Worm (Caenorhabditis elegans) whole organism, L4 larva: ENCODE measurements around the gene gst-32.

Experiments
- D1046.2 ChIP-seq: fragments of 200-800 bp; sonication (Bioruptor generic); IDR thresholded peaks from 2 replicates; pipeline ENCODE4 v1.3.6; 2022; ENCODE audit warnings: missing genetic modification characterization, missing compliant biosample characterization
- F10B5.3 ChIP-seq: sonication (generic microtip); optimal IDR thresholded peaks from 2 replicates; lab custom pipeline; 2016; ENCODE audit warnings: mild to moderate bottlenecking, missing genetic modification characterization, missing compliant biosample characterization
- F26F4.8 ChIP-seq: fragments of 200-800 bp; sonication (Bioruptor generic); conservative IDR thresholded peaks from 2 replicates; pipeline ENCODE4 v1.3.6; 2022; ENCODE audit warnings: missing genetic modification characterization, missing compliant biosample characterization
- F37D6.2 ChIP-seq: sonication (generic microtip); optimal IDR thresholded peaks from 2 replicates; lab custom pipeline; 2016; ENCODE audit warnings: mild to moderate bottlenecking, missing genetic modification characterization, missing compliant biosample characterization
- T20F7.1 ChIP-seq: fragments of 200-800 bp; sonication (Bioruptor generic); optimal IDR thresholded peaks from 2 replicates; lab custom pipeline; 2018; ENCODE audit warnings: mild to moderate bottlenecking, missing genetic modification characterization, missing compliant biosample characterization
- T26A8.4 ChIP-seq: fragments of 200-800 bp; sonication (Bioruptor generic); IDR thresholded peaks from 2 replicates; pipeline ENCODE4 v1.3.6; 2022; ENCODE audit warnings: missing genetic modification characterization, missing compliant biosample characterization
- Y105C5A.15 ChIP-seq: fragments of 200-800 bp; sonication (Bioruptor generic); IDR thresholded peaks from 2 replicates; pipeline ENCODE4 v1.3.6; 2022; ENCODE audit warnings: missing genetic modification characterization, missing compliant biosample characterization
- Y48G9A.11 ChIP-seq: fragments of 200-800 bp; sonication (Bioruptor generic); IDR thresholded peaks from 2 replicates; pipeline ENCODE4 v1.3.6; 2022; ENCODE audit warnings: missing genetic modification reagents, missing genetic modification characterization, missing compliant biosample characterization
- ZK337.2 ChIP-seq: fragments of 200-800 bp; sonication (Bioruptor generic); IDR thresholded peaks from 2 replicates; pipeline ENCODE4 v1.3.6; 2022; ENCODE audit warnings: missing genetic modification reagents, missing genetic modification characterization, missing compliant biosample characterization
- arid-1 ChIP-seq: fragments of 200-800 bp; sonication (Bioruptor generic); conservative IDR thresholded peaks from 2 replicates; pipeline ENCODE4 v1.3.6; 2022; ENCODE audit warnings: missing genetic modification reagents, missing genetic modification characterization, missing compliant biosample characterization
- ceh-28 ChIP-seq: fragments of 150-350 bp; optimal IDR thresholded peaks from 2 replicates; lab custom pipeline; 2014; ENCODE audit warnings: missing biosample characterization, missing genetic modification reagents, missing genetic modification characterization
- cey-2 ChIP-seq: sonication (generic microtip); optimal IDR thresholded peaks from 3 replicates; lab custom pipeline; 2017; ENCODE audit warnings: missing genetic modification characterization, mild to moderate bottlenecking, missing compliant biosample characterization, antibody characterized with exemption, borderline replicate concordance; ENCODE audit not compliant: insufficient read depth
- daf-16 ChIP-seq, 3 experiments: sonication (generic microtip); optimal IDR thresholded peaks; 2 replicates each; lab custom pipeline; 2016 to 2017; ENCODE audit warnings: missing genetic modification characterization in 3 of 3, missing genetic modification reagents in 3 of 3, mild to moderate bottlenecking in 2 of 3, missing compliant biosample characterization in 2 of 3, missing biosample characterization in 1 of 3, moderate library complexity in 1 of 3
- daf-19 ChIP-seq: fragments of 200-800 bp; sonication (Bioruptor generic); conservative IDR thresholded peaks from 2 replicates; pipeline ENCODE4 v1.3.6; 2022; ENCODE audit warnings: missing genetic modification characterization, missing compliant biosample characterization
- dpl-1 ChIP-seq: fragments of 150-350 bp; optimal IDR thresholded peaks from 2 replicates; lab custom pipeline; 2014; ENCODE audit warnings: missing biosample characterization, missing genetic modification reagents, missing genetic modification characterization
- duxl-1 ChIP-seq: sonication (generic microtip); optimal IDR thresholded peaks from 2 replicates; lab custom pipeline; 2016; ENCODE audit warnings: mild to moderate bottlenecking, missing genetic modification characterization, moderate library complexity, missing compliant biosample characterization; ENCODE audit not compliant: poor library complexity
- egl-43 ChIP-seq: fragments of 200-800 bp; sonication (Bioruptor generic); IDR thresholded peaks from 2 replicates; pipeline ENCODE4 v1.3.6; 2022; ENCODE audit warnings: missing genetic modification reagents, missing genetic modification characterization, missing compliant biosample characterization
- fkh-10 ChIP-seq: fragments of 150-350 bp; optimal IDR thresholded peaks from 2 replicates; lab custom pipeline; 2014; ENCODE audit warnings: missing biosample characterization, missing genetic modification reagents, missing genetic modification characterization
- fos-1 ChIP-seq: fragments of 150-350 bp; optimal IDR thresholded peaks from 2 replicates; lab custom pipeline; 2014; ENCODE audit warnings: missing biosample characterization, missing genetic modification characterization
- gei-8 ChIP-seq: fragments of 200-800 bp; sonication (Bioruptor generic); optimal IDR thresholded peaks from 2 replicates; lab custom pipeline; 2018; ENCODE audit warnings: mild to moderate bottlenecking, missing genetic modification characterization, missing compliant biosample characterization
- hif-1 ChIP-seq, 2 experiments: sonication (generic microtip); optimal IDR thresholded peaks; 2 replicates each; lab custom pipeline; 2016 to 2017; ENCODE audit warnings: missing compliant biosample characterization in 2 of 2, missing genetic modification characterization in 2 of 2, missing genetic modification reagents in 2 of 2, missing genotype in 2 of 2, mild to moderate bottlenecking in 1 of 2
- hlh-11 ChIP-seq: fragments of 200-800 bp; sonication (Bioruptor generic); optimal IDR thresholded peaks from 2 replicates; lab custom pipeline; 2018; ENCODE audit warnings: mild to moderate bottlenecking, missing genetic modification characterization, missing compliant biosample characterization
- hlh-30 ChIP-seq: sonication (generic microtip); optimal IDR thresholded peaks from 2 replicates; lab custom pipeline; 2017; ENCODE audit warnings: antibody characterized with exemption, mild to moderate bottlenecking, missing genetic modification characterization, missing compliant biosample characterization; ENCODE audit not compliant: insufficient read depth
- hmg-1.1 ChIP-seq: fragments of 200-800 bp; sonication (Bioruptor generic); IDR thresholded peaks from 2 replicates; pipeline ENCODE4 v1.3.6; 2022; ENCODE audit warnings: missing genetic modification reagents, missing genetic modification characterization, missing compliant biosample characterization
- jun-1 ChIP-seq: fragments of 150-350 bp; optimal IDR thresholded peaks from 2 replicates; lab custom pipeline; 2014; ENCODE audit warnings: missing biosample characterization, missing genetic modification reagents, missing genetic modification characterization
- lim-7 ChIP-seq: fragments of 200-800 bp; sonication (Bioruptor generic); IDR thresholded peaks from 2 replicates; pipeline ENCODE4 v1.3.6; 2022; ENCODE audit warnings: missing genetic modification characterization, missing compliant biosample characterization
- lin-29 ChIP-seq: fragments of 200-800 bp; sonication (Bioruptor generic); IDR thresholded peaks from 2 replicates; pipeline ENCODE4 v1.3.6; 2022; ENCODE audit warnings: missing genetic modification reagents, missing genetic modification characterization, missing compliant biosample characterization
- lin-38 ChIP-seq: fragments of 200-800 bp; sonication (Bioruptor generic); IDR thresholded peaks from 2 replicates; pipeline ENCODE4 v1.3.6; 2022; ENCODE audit warnings: missing genetic modification reagents, missing genetic modification characterization, missing compliant biosample characterization
- lin-39 ChIP-seq: fragments of 150-350 bp; optimal IDR thresholded peaks from 2 replicates; lab custom pipeline; 2014; ENCODE audit warnings: missing biosample characterization, missing genetic modification reagents, missing genetic modification characterization
- lsy-2 ChIP-seq, 2 experiments: fragments of 150-350 bp in 1 of 2; sonication (generic microtip) in 1 of 2; optimal IDR thresholded peaks; 2 replicates each; lab custom pipeline; 2014 to 2017; ENCODE audit warnings: missing biosample characterization in 2 of 2, missing genetic modification characterization in 2 of 2
- nhr-10 ChIP-seq: fragments of 150-350 bp; optimal IDR thresholded peaks from 2 replicates; lab custom pipeline; 2014; ENCODE audit warnings: missing biosample characterization, missing genetic modification characterization
- nhr-102 ChIP-seq: sonication (generic microtip); optimal IDR thresholded peaks from 2 replicates; lab custom pipeline; 2016; ENCODE audit warnings: mild to moderate bottlenecking, missing genetic modification characterization, moderate library complexity, missing compliant biosample characterization
- nhr-28 ChIP-seq: fragments of 150-350 bp; optimal IDR thresholded peaks from 2 replicates; lab custom pipeline; 2014; ENCODE audit warnings: missing biosample characterization, missing genetic modification characterization
- nhr-48 ChIP-seq: sonication (generic microtip); optimal IDR thresholded peaks from 2 replicates; lab custom pipeline; 2016; ENCODE audit warnings: mild to moderate bottlenecking, missing genetic modification characterization, missing compliant biosample characterization
- pqm-1 ChIP-seq: sonication (generic microtip); optimal IDR thresholded peaks from 2 replicates; lab custom pipeline; 2017; ENCODE audit warnings: missing biosample characterization, missing genetic modification characterization
- skn-1 ChIP-seq: fragments of 150-350 bp; optimal IDR thresholded peaks from 2 replicates; lab custom pipeline; 2014; ENCODE audit warnings: missing biosample characterization, missing genetic modification characterization
- tra-1 ChIP-seq: fragments of 200-800 bp; sonication (Bioruptor generic); IDR thresholded peaks from 2 replicates; pipeline ENCODE4 v1.3.6; 2022; ENCODE audit warnings: missing genetic modification reagents, missing genetic modification characterization, missing compliant biosample characterization
- unc-39 ChIP-seq: sonication (generic microtip); optimal IDR thresholded peaks from 2 replicates; lab custom pipeline; 2017; ENCODE audit warnings: missing biosample characterization, missing genetic modification characterization
- vab-7 ChIP-seq: fragments of 200-800 bp; sonication (Bioruptor generic); IDR thresholded peaks from 2 replicates; pipeline ENCODE4 v1.3.6; 2022; ENCODE audit warnings: missing genetic modification reagents, missing genetic modification characterization, missing compliant biosample characterization
- zip-11 ChIP-seq: fragments of 200-800 bp; sonication (Bioruptor generic); IDR thresholded peaks from 2 replicates; pipeline ENCODE4 v1.3.6; 2022; ENCODE audit warnings: missing genetic modification characterization, missing compliant biosample characterization
- zip-2 ChIP-seq: fragments of 150-350 bp; optimal IDR thresholded peaks from 2 replicates; lab custom pipeline; 2014; ENCODE audit warnings: missing biosample characterization, missing genetic modification characterization
- ztf-11 ChIP-seq: fragments of 150-350 bp; optimal IDR thresholded peaks from 2 replicates; lab custom pipeline; 2014; ENCODE audit warnings: missing biosample characterization, missing genetic modification characterization

gst-32 gene

DNA sequence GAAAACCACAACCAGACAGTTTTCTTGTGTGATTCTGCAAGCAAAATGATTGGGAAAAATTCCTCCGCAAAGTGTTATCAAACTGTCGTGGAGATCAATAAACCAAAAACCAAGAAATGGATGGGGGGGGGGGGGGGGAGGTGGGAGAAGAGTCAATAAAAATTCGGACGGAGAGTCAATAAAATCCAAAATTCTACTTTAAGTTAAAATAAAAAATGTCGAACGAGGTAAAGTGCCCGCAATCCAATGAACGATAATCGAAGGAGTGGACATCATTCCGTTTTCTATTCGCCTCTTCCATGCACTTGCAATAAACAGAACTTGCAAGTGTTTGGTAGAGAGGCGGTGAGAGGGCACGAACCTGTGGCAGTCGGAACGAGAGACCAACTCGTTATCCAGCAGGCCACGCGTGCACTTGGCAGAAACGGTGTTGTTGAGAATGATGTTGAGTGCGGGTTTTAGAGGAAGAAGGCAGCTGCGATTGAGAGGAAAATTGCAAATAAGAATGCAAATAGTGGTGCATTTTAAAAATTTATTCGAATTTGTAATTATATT lies 12.6 kb downstream of the gst-32 start, which contains the start of gene gst-27 (continued):
- TF ChIP-seq gei-8 (peak; percentile 90), dpl-1 (GFP tag; lab: Kevin White, UChicago) (peak; percentile 63), F10B5.3 (peak; percentile 62), cey-2 (tag; lab: Kevin White, UChicago) (no peak), ZK337.2 (GFP tag; lab: Robert Waterston, UW) (peak; percentile 41; the same call in 1 of the 2 replicates), lin-38 (GFP tag; lab: Robert Waterston, UW) (peak; percentile 82), Y48G9A.11 (GFP tag; lab: Robert Waterston, UW) (peak; percentile 80), T20F7.1 (GFP tag; lab: Kevin White, UChicago) (no peak), ztf-11 (peak; percentile 27), D1046.2 (GFP tag; lab: Robert Waterston, UW) (0 out of 2 replicates have a peak, but pooled peaks have one; percentile 45), unc-39 (tag; lab: Kevin White, UChicago) (no peak), fos-1 (tag; lab: Kevin White, UChicago) (no peak), F26F4.8 (GFP tag; lab: Robert Waterston, UW) (peak; percentile 85), nhr-102 (peak; percentile 73), lsy-2 (tag; optimal IDR thresholded peaks at IDR 0.05; lab: Kevin White, UChicago) (no peak), Y105C5A.15 (GFP tag; lab: Robert Waterston, UW) (peak; percentile 87; the same call in 1 of the 2 replicates), hif-1 (tag; optimal IDR thresholded peaks at IDR 0.05; lab: Kevin White, UChicago) (peak in 1 of 2 experiments; percentile 66), egl-43 (GFP tag; lab: Robert Waterston, UW) (peak; percentile 97), lin-39 (tag; lab: Kevin White, UChicago) (no peak), zip-2 (tag; lab: Kevin White, UChicago) (peak; percentile 77), tra-1 (peak; percentile 93), F37D6.2 (tag; lab: Kevin White, UChicago) (peak; percentile 73), hmg-1.1 (peak; percentile 90), nhr-10 (tag; lab: Kevin White, UChicago) (no peak), skn-1 (tag; lab: Kevin White, UChicago) (no peak), hlh-30 (tag; lab: Kevin White, UChicago) (peak; percentile 76), lin-29 (GFP tag; lab: Robert Waterston, UW) (peak; percentile 62; the same call in 1 of the 2 replicates), T26A8.4 (GFP tag; lab: Robert Waterston, UW) (peak; percentile 85), duxl-1 (tag; lab: Kevin White, UChicago) (peak; percentile 87)

- TF ChIP-seq fkh-10, result no peak
- TF ChIP-seq vab-7 (GFP tag; lab: Robert Waterston, UW), result no peak
- TF ChIP-seq pqm-1 (tag; lab: Kevin White, UChicago), result peak; percentile 41
- TF ChIP-seq arid-1 (GFP tag; lab: Robert Waterston, UW), result no peak
- no peak for TF ChIP-seq nhr-48 (tag; lab: Kevin White, UChicago)
- TF ChIP-seq ceh-28, result no peak
- no peak for TF ChIP-seq T20F7.1 (GFP tag; lab: Kevin White, UChicago)
- no peak for TF ChIP-seq hlh-11 (tag; lab: Kevin White, UChicago)
- no peak for TF ChIP-seq daf-19 (GFP tag; lab: Robert Waterston, UW)
- peak; percentile 17 for TF ChIP-seq nhr-28 (tag; lab: Kevin White, UChicago)
- TF ChIP-seq lin-29 (GFP tag; lab: Robert Waterston, UW), result no peak
- no peak for TF ChIP-seq jun-1 (tag; lab: Kevin White, UChicago)
- TF ChIP-seq daf-16 (GFP tag; optimal IDR thresholded peaks at IDR 0.05; lab: Kevin White, UChicago), result no peak
- peak; percentile 4 for TF ChIP-seq daf-16 (tag; optimal IDR thresholded peaks at IDR 0.05; lab: Kevin White, UChicago)
- TF ChIP-seq zip-11 (GFP tag; lab: Robert Waterston, UW), result no peak
- TF ChIP-seq lim-7, result no peak
Measured at ce11 chrII:15164453-15164852, 13.9 kb downstream of the gst-32 start, which contains the start of gene gst-26. Gene gst-26, minus strand, starts transcription at chrII:15164553.
